Fruit fly (Drosophila melanogaster) whole organism, wandering third instar larva: ENCODE results near the gene CG4098.

Source experiments
- GATAd ChIP-seq: sonication (Bioruptor generic); optimal IDR thresholded peaks from 2 replicates; lab custom pipeline; 2016; ENCODE audit warnings: missing biosample characterization, missing genetic modification characterization
- ey ChIP-seq: fragments of 200-800 bp; sonication (Bioruptor generic); optimal IDR thresholded peaks from 2 replicates; lab custom pipeline; 2016; ENCODE audit warnings: missing biosample characterization, missing genetic modification characterization

DNA sequence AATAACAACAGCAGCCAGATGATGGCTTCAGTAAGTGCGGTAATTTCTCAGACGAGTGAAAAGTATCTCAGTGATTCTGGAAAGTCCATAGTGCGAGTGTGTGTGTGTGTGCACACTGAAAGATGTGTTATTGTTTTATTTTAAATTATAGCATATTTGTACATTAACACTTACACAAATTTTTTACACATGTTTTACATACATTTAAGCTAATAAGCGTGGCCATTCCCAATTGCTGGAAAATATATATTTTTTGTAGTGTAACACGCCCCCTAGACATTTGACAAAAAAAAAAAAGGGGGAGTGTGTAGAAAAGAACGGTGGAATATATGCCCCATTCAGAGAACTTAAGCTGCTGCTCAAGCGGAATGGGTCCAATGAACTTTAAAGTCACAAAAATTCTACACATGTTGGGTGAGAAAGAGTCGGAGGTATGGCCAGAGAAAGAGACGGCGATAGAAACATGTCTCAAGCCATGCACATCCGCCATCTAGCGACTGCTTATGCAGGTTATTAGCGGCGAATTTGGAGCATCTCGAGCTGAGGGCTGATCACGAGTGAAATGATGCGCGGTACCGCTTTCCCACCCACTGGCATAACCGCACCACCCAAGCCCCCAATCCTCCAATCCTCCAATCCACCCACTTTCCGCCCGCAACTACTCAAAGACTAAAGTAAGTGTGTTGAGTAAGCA lies 22.8 kb upstream of the CG4098 start:
- TF ChIP-seq ey (GFP tag; lab: Kevin White, UChicago) (no peak), GATAd (GFP tag; lab: Kevin White, UChicago) (no peak)
